Worm (Caenorhabditis elegans) whole organism, mixed stage, embryonic: Measurements from ENCODE around the gene mec-17.
A peak's percentile ranks its signal among the peaks of the same experiment; 100 is the strongest.

Experiments used
- M03D4.4 ChIP-seq: sonication (generic microtip); optimal IDR thresholded peaks from 2 replicates; lab custom pipeline; 2017; ENCODE audit warnings: mild to moderate bottlenecking, missing genetic modification characterization, missing compliant biosample characterization
- bed-3 ChIP-seq: fragments of 200-800 bp; sonication (Bioruptor generic); optimal IDR thresholded peaks from 3 replicates; lab custom pipeline; 2018; ENCODE audit warnings: mild to moderate bottlenecking, missing genetic modification characterization, moderate library complexity, missing compliant biosample characterization
- blmp-1 ChIP-seq: fragments of 150-350 bp; optimal IDR thresholded peaks from 2 replicates; lab custom pipeline; 2014; ENCODE audit warnings: missing biosample characterization, missing genetic modification characterization
- ceh-39 ChIP-seq: fragments of 150-350 bp; optimal IDR thresholded peaks from 2 replicates; lab custom pipeline; 2014; ENCODE audit warnings: missing biosample characterization, missing genetic modification characterization
- ceh-43 ChIP-seq: fragments of 200-800 bp; sonication (Bioruptor generic); optimal IDR thresholded peaks from 2 replicates; lab custom pipeline; 2018; ENCODE audit warnings: mild to moderate bottlenecking, missing genetic modification characterization, moderate library complexity, missing compliant biosample characterization
- ceh-83 ChIP-seq: fragments of 200-800 bp; sonication (Bioruptor generic); optimal IDR thresholded peaks from 2 replicates; lab custom pipeline; 2018; ENCODE audit warnings: mild to moderate bottlenecking, missing genetic modification characterization, missing compliant biosample characterization
- ces-1 ChIP-seq: fragments of 150-350 bp; optimal IDR thresholded peaks from 2 replicates; lab custom pipeline; 2014; ENCODE audit warnings: missing biosample characterization, missing genetic modification reagents, missing genetic modification characterization
- cnd-1 ChIP-seq: fragments of 200-800 bp; sonication (Bioruptor generic); optimal IDR thresholded peaks from 2 replicates; lab custom pipeline; 2018; ENCODE audit warnings: mild to moderate bottlenecking, missing genetic modification characterization, missing compliant biosample characterization
- drap-1 ChIP-seq: fragments of 200-800 bp; sonication (Bioruptor generic); optimal IDR thresholded peaks from 3 replicates; lab custom pipeline; 2018; ENCODE audit warnings: mild to moderate bottlenecking, missing genetic modification characterization, missing compliant biosample characterization
- elt-3 ChIP-seq: fragments of 150-350 bp; optimal IDR thresholded peaks from 2 replicates; lab custom pipeline; 2014; ENCODE audit warnings: missing biosample characterization, missing genetic modification characterization
- ham-2 ChIP-seq: fragments of 200-800 bp; sonication (Bioruptor generic); optimal IDR thresholded peaks from 2 replicates; lab custom pipeline; 2018; ENCODE audit warnings: mild to moderate bottlenecking, missing genetic modification characterization, missing compliant biosample characterization
- hlh-1 ChIP-seq: fragments of 150-350 bp; optimal IDR thresholded peaks from 2 replicates; lab custom pipeline; 2014; ENCODE audit warnings: missing biosample characterization, missing genetic modification reagents, missing genetic modification characterization
- lin-13 ChIP-seq: fragments of 150-350 bp; optimal IDR thresholded peaks from 2 replicates; lab custom pipeline; 2014; ENCODE audit warnings: missing biosample characterization, missing genetic modification characterization
- lin-32 ChIP-seq: fragments of 200-800 bp; sonication (Bioruptor generic); optimal IDR thresholded peaks from 2 replicates; lab custom pipeline; 2018; ENCODE audit warnings: mild to moderate bottlenecking, missing genetic modification characterization, missing compliant biosample characterization
- lsy-2 ChIP-seq: fragments of 150-350 bp; optimal IDR thresholded peaks from 2 replicates; lab custom pipeline; 2014; ENCODE audit warnings: missing biosample characterization, missing genetic modification characterization
- mab-5 ChIP-seq: fragments of 150-350 bp; optimal IDR thresholded peaks from 2 replicates; lab custom pipeline; 2014; ENCODE audit warnings: missing biosample characterization, missing genetic modification characterization
- mls-2 ChIP-seq: sonication (generic microtip); optimal IDR thresholded peaks from 2 replicates; lab custom pipeline; 2016; ENCODE audit warnings: mild to moderate bottlenecking, missing genetic modification characterization, moderate library complexity, missing compliant biosample characterization
- nhr-2 ChIP-seq: fragments of 150-350 bp; optimal IDR thresholded peaks from 2 replicates; lab custom pipeline; 2014; ENCODE audit warnings: missing biosample characterization, missing genetic modification characterization
- nhr-237 ChIP-seq: fragments of 150-350 bp; optimal IDR thresholded peaks from 2 replicates; lab custom pipeline; 2014; ENCODE audit warnings: missing biosample characterization, missing genetic modification characterization
- nhr-28 ChIP-seq: fragments of 150-350 bp; optimal IDR thresholded peaks from 2 replicates; lab custom pipeline; 2014; ENCODE audit warnings: missing biosample characterization, missing genetic modification characterization
- nhr-76 ChIP-seq: sonication (generic microtip); optimal IDR thresholded peaks from 2 replicates; lab custom pipeline; 2017; ENCODE audit warnings: missing biosample characterization, missing genetic modification characterization
- pha-4 ChIP-seq: fragments of 150-350 bp; optimal IDR thresholded peaks from 2 replicates; lab custom pipeline; 2018; ENCODE audit warnings: missing biosample characterization, missing genetic modification reagents, missing genetic modification characterization
- sem-2 ChIP-seq: fragments of 200-800 bp; sonication (Bioruptor generic); optimal IDR thresholded peaks from 2 replicates; lab custom pipeline; 2018; ENCODE audit warnings: mild to moderate bottlenecking, missing genetic modification characterization, missing compliant biosample characterization
- snpc-4 ChIP-seq: fragments of 150-350 bp; optimal IDR thresholded peaks from 2 replicates; lab custom pipeline; 2014; ENCODE audit warnings: missing biosample characterization, missing genetic modification characterization
- sptf-1 ChIP-seq: sonication (generic microtip); optimal IDR thresholded peaks from 2 replicates; lab custom pipeline; 2017; ENCODE audit warnings: mild to moderate bottlenecking, missing genetic modification characterization, moderate library complexity, missing compliant biosample characterization
- tbx-8 ChIP-seq: fragments of 200-800 bp; sonication (Bioruptor generic); optimal IDR thresholded peaks from 2 replicates; lab custom pipeline; 2018; ENCODE audit warnings: mild to moderate bottlenecking, missing genetic modification characterization, moderate library complexity, missing compliant biosample characterization
- unc-39 ChIP-seq: fragments of 150-350 bp; optimal IDR thresholded peaks from 2 replicates; lab custom pipeline; 2014; ENCODE audit warnings: missing biosample characterization, missing genetic modification characterization
- unc-62 ChIP-seq: fragments of 150-350 bp; optimal IDR thresholded peaks from 2 replicates; lab custom pipeline; 2014; ENCODE audit warnings: missing biosample characterization, missing genetic modification reagents, missing genetic modification characterization
- ztf-11 ChIP-seq: fragments of 150-350 bp; optimal IDR thresholded peaks from 2 replicates; lab custom pipeline; 2014; ENCODE audit warnings: missing biosample characterization, missing genetic modification characterization

Gene mec-17

DNA sequence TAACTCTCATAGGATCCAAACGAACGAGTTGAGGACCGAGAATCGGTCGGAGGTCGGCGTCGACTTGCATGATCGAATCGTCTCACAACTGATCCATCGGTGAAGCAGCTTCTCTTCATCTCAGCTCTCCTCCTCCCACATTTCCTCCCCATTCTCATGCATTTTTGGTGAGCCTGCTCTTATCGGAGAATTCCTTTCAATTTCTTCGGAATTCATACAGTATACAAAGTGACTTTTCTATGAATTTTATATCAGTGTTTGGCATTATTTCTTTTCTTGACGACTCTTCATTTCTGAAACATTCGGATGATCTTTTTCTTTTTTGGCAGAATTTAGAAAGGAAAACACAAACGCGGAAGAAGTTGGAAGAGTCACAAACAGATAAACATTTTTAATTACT is at the start of gene mec-17:
Gene mec-17, minus strand, starts transcription at position 101 of the 400 bp plus-strand sequence.
- no peak for TF ChIP-seq nhr-28 (tag; lab: Kevin White, UChicago)
- no peak for TF ChIP-seq ces-1 (GFP tag; lab: Kevin White, UChicago)
- TF ChIP-seq mab-5 (tag; lab: Kevin White, UChicago), result no peak
- TF ChIP-seq blmp-1 (tag; lab: Kevin White, UChicago), result no peak
- TF ChIP-seq nhr-2 (tag; lab: Kevin White, UChicago), result no peak
- TF ChIP-seq lin-13, result no peak
- no peak for TF ChIP-seq ztf-11 (tag; lab: Kevin White, UChicago)
- no peak for TF ChIP-seq nhr-76
- TF ChIP-seq cnd-1 (tag; lab: Kevin White, UChicago), result no peak
- no peak for TF ChIP-seq bed-3 (GFP tag; lab: Kevin White, UChicago)
- TF ChIP-seq tbx-8 (GFP tag; lab: Kevin White, UChicago), result no peak
- no peak for TF ChIP-seq ham-2 (GFP tag; lab: Kevin White, UChicago)
- no peak for TF ChIP-seq mls-2 (tag; lab: Kevin White, UChicago)
- TF ChIP-seq sem-2 (GFP tag; lab: Kevin White, UChicago), result no peak
- no peak for TF ChIP-seq lsy-2 (tag; lab: Kevin White, UChicago)
- no peak for TF ChIP-seq snpc-4 (tag; lab: Kevin White, UChicago)
- TF ChIP-seq ceh-39 (tag; lab: Kevin White, UChicago), result no peak
- no peak for TF ChIP-seq ceh-43 (GFP tag; lab: Kevin White, UChicago)

DNA sequence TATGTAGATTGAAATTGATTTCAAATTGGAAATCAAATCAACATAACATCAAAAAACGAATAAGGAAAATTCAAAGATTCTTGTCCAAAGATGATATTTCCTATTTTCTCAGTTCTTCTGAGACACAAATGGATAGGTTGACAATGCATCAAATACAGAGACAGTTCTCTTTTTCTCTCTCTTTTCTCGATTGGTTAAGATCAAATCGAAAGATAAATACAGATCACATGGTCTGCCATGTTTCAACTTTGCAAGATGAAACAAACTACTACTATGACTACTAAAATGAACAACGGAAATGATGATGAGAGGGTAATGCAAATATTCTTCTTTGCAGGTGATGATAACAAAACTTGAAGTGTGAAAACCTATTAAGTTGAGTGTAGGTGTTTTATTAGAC is 49.5 kb upstream of the mec-17 start:
- peak; percentile 9 for TF ChIP-seq unc-62 (GFP tag; lab: Kevin White, UChicago)
- TF ChIP-seq lin-13, result no peak

DNA sequence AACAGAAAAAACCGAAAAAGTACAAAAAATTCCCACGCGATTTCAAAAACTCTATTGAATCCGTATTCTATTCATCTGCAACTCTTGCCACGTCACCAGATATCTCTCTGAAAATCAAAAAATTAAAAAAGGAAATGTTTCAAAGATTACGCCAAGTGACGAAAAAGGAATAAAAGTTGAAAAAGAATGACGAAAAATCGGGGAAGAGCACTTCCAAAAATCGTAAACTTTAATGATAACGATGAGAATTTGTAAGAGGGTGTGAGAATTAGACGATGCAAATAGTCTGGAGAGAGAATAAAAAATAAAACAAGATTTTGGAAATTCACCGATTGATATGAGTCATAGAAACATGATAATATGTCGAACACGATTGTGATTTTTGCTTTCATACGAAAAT is 47.2 kb upstream of the mec-17 start:
- TF ChIP-seq mab-5 (tag; lab: Kevin White, UChicago), result no peak
- TF ChIP-seq drap-1 (GFP tag; lab: Kevin White, UChicago), result no peak
- TF ChIP-seq bed-3 (GFP tag; lab: Kevin White, UChicago), result no peak
- TF ChIP-seq ceh-39 (tag; lab: Kevin White, UChicago), result no peak
- no peak for TF ChIP-seq ceh-43 (GFP tag; lab: Kevin White, UChicago)
- no peak for TF ChIP-seq nhr-237 (tag; lab: Kevin White, UChicago)
- TF ChIP-seq lin-32, result no peak
- TF ChIP-seq pha-4 (tag; lab: Kevin White, UChicago), result no peak
- TF ChIP-seq mls-2 (tag; lab: Kevin White, UChicago), result no peak
- TF ChIP-seq sptf-1, result no peak
- TF ChIP-seq nhr-2 (tag; lab: Kevin White, UChicago), result no peak
- no peak for TF ChIP-seq unc-62 (GFP tag; lab: Kevin White, UChicago)
- no peak for TF ChIP-seq ceh-83 (GFP tag; lab: Kevin White, UChicago)
- TF ChIP-seq, all 35 proteins: peak for 0

DNA sequence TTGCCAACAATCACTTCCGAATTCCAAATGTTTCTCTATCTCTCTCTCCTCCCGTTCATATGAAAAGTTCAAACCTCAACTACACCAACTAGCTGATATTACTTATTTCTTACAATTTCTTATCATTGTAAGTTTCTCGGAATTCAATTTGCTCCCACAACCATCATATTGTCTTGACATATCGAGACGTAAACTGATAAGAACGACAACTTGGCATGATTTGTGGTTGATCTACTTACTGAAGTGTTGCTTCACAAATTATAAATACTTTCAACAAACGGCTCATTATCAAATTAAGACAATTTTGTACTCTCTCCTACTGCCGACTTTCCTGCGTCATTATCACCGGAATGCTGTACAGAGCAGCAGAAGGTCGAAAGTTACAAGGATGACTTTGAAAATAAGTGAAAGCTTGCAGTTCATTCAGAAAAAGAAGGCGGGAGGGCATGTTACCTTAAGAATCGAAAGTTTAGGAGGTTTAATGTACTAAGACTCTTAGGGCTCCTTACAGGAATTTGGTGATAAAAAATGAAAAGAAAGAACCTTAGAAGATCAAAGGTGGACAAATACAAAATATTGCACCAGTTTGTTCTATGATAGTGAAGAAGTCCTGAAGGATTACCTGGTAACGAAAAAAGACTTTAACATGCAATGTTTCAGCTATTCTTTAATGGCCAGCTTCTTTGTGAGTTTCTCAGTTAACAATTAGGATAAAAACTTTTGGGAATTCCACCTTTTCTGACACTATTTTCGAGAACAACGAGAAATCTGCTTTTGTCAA is 45.3 kb upstream of the mec-17 start:
- TF ChIP-seq lin-13, result no peak
- no peak for TF ChIP-seq nhr-76
- TF ChIP-seq tbx-8 (GFP tag; lab: Kevin White, UChicago), result no peak
- TF ChIP-seq nhr-28 (tag; lab: Kevin White, UChicago), result no peak
- no peak for TF ChIP-seq ztf-11 (tag; lab: Kevin White, UChicago)
- TF ChIP-seq unc-62 (GFP tag; lab: Kevin White, UChicago), result no peak
- no peak for TF ChIP-seq sem-2 (GFP tag; lab: Kevin White, UChicago)
- TF ChIP-seq hlh-1, result no peak

DNA sequence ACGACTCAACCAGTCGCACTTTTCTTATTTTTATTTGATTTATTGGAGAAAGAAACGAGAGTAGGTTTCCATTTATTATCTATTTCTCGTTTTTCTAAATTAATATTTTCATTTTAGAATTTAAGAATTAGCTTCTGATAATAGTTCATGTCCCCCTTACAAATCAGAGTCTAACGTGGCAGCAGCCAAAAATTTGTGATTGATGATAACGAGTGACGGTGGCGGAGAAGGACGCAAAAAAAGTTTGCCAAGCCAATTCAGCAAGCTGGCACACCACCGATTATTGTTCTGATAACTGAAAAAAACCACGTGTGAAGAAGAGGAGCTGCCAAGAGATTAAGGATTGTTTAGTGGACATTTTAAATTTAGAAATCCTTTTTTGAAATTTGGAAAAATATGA is 43.1 kb upstream of the mec-17 start:
- TF ChIP-seq lin-32, result no peak
- no peak for TF ChIP-seq nhr-28 (tag; lab: Kevin White, UChicago)
- no peak for TF ChIP-seq sptf-1
- no peak for TF ChIP-seq lin-13
- no peak for TF ChIP-seq nhr-76
- no peak for TF ChIP-seq tbx-8 (GFP tag; lab: Kevin White, UChicago)
- no peak for TF ChIP-seq cnd-1 (tag; lab: Kevin White, UChicago)
- TF ChIP-seq ztf-11 (tag; lab: Kevin White, UChicago), result no peak
- TF ChIP-seq hlh-1, result no peak
- TF ChIP-seq elt-3, result no peak
- no peak for TF ChIP-seq drap-1 (GFP tag; lab: Kevin White, UChicago)
- no peak for TF ChIP-seq M03D4.4 (tag; lab: Kevin White, UChicago)
- no peak for TF ChIP-seq ham-2 (GFP tag; lab: Kevin White, UChicago)
- TF ChIP-seq sem-2 (GFP tag; lab: Kevin White, UChicago), result no peak
- TF ChIP-seq mab-5 (tag; lab: Kevin White, UChicago), result no peak
- TF ChIP-seq unc-39, result no peak
- TF ChIP-seq, all 35 proteins: peak for 0
